Worm (Caenorhabditis elegans): ENCODE data around the gene T01C1.4.

ce11 chrX:10667424-10668291, 49.3 kb downstream of the T01C1.4 start:
- TF ChIP-seq him-1 (tag; optimal IDR thresholded peaks at IDR 0.05) (no peak), dao-5 (tag; optimal IDR thresholded peaks at IDR 0.05) (no peak)
